Fruit fly (Drosophila melanogaster): Measurements from ENCODE around the gene amd.
A peak's percentile ranks its signal among the peaks of the same experiment; 100 is the strongest.

amd gene

DNA sequence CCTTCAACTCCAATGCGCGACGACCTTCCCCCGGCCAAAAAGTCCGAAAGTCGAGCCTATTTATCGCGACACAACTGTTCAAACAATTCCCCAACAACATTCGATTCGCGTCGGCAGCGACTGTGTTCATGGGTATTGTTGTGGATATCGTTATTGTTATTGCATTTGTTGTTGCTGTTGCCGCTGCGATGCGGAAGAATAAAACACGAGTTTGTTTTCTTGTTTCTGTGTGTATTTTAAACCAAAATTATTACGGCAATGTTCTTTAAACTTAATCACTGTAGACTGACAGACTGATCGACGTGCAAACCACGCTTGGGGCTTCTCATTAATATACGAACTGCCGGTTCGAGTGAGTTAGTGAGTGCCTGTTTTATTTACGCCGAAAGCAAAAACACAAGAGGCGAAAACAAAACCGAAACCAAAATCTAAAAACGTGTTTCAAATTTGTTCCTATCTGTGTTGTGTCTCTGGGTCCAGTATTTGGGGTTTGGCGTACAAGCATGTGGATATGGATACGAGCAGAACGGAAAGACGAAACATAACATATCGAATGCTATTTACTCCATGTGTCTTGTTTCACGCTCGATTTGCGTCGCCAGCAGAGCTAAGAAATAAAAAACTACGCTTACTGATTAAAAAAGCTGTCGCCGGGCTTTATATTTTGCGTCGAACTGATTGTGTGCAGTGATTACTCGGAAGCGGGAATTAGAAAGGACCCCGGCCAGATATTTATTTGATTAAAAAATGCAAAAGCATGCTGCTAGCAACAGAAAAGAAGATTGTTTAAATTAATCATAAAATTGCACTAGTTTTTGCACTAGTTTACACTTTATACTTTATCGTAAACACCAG lies 49.8 kb downstream of the amd start (continued):
- TF ChIP-seq eg (GFP tag; IDR thresholded peaks at IDR 0.05) (0 out of 3 replicates have a peak, but pooled peaks have one; percentile 5), Eip78C (GFP tag) (peak; percentile 33), achi (GFP tag; optimal IDR thresholded peaks at IDR 0.05) (no peak), CG6792 (GFP tag; optimal IDR thresholded peaks at IDR 0.05) (no peak), CG1621 (tag; optimal IDR thresholded peaks at IDR 0.05) (no peak), OdsH (GFP tag; optimal IDR thresholded peaks at IDR 0.05) (no peak), Sox14 (GFP tag; optimal IDR thresholded peaks at IDR 0.05) (no peak), Hr39 (GFP tag; optimal IDR thresholded peaks at IDR 0.05) (peak; percentile 32), topi (GFP tag; optimal IDR thresholded peaks at IDR 0.05) (no peak)

DNA sequence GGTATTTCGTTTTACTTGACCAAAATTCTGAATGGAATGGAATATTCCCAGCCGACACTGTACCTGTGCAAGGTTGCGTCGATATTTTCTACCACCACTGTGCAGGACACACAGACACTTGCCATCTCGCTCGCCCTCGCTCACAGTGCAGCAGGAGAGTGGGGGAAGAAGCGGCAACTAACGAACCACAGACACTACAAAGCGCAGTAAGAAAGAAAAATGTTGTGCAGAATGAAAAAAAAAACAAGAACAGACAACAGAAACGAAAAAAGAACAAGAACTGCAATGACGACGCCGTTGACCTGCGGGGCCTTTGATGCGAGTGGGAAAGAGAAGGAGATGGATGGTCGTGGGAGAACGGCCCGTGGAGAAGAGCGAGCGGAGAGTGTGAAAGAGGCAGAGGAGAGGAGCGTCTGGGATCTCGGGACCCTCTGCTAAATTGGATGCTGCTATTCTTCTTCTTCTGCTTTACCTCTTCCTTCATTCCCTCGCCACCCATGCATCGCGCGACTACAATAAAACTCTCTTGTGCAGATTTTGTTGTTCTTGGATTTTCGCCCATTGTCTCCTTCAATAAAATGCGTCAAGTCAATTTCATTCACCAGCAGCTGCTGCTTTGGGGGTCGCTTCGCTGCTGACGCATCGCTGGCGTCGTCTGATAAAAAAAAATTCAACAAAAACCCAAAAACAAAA lies 51.5 kb downstream of the amd start:
- TF ChIP-seq fkh (GFP tag; optimal IDR thresholded peaks at IDR 0.05) (no peak), Sox102F (GFP tag; optimal IDR thresholded peaks at IDR 0.05) (peak; percentile 61), CG6276 (GFP tag; optimal IDR thresholded peaks at IDR 0.05) (peak; percentile 65), ss (GFP tag; optimal IDR thresholded peaks at IDR 0.05) (peak; percentile 97 to 99), Blimp-1 (GFP tag; optimal IDR thresholded peaks at IDR 0.05) (peak; percentile 14), spab (GFP tag; optimal IDR thresholded peaks at IDR 0.05) (peak; percentile 89), fd59A (GFP tag; optimal IDR thresholded peaks at IDR 0.05) (peak; percentile 84), fd85E (GFP tag; optimal IDR thresholded peaks at IDR 0.05) (peak; percentile 12), CG11294 (GFP tag; IDR thresholded peaks at IDR 0.05) (no peak), CG16779 (tag; optimal IDR thresholded peaks at IDR 0.05) (peak; percentile 86), CG8119 (GFP tag; IDR thresholded peaks at IDR 0.05) (peak; percentile 76), vri (GFP tag; optimal IDR thresholded peaks at IDR 0.05) (peak; percentile 57), CG9139 (GFP tag; optimal IDR thresholded peaks at IDR 0.05) (peak; percentile 96), svp (GFP tag) (peak; percentile 96), Hr39 (GFP tag; optimal IDR thresholded peaks at IDR 0.05) (peak; percentile 35), CG6808 (GFP tag; optimal IDR thresholded peaks at IDR 0.05) (peak; percentile 96), CG6854 (GFP tag; optimal IDR thresholded peaks at IDR 0.05) (peak; percentile 92), CG6792 (GFP tag; optimal IDR thresholded peaks at IDR 0.05) (peak; percentile 49), Hr4 (GFP tag; optimal IDR thresholded peaks at IDR 0.05) (no peak), Hr38 (GFP tag; optimal IDR thresholded peaks at IDR 0.05) (no peak), acj6 (GFP tag; optimal IDR thresholded peaks at IDR 0.05) (peak; percentile 62), Sox15 (GFP tag; optimal IDR thresholded peaks at IDR 0.05) (no peak), cyc (GFP tag; optimal IDR thresholded peaks at IDR 0.05) (no peak), Lpt (GFP tag; optimal IDR thresholded peaks at IDR 0.05) (peak; percentile 92), Met (GFP tag; optimal IDR thresholded peaks at IDR 0.05) (peak; percentile 58), CG10669 (GFP tag; optimal IDR thresholded peaks at IDR 0.05) (peak; percentile 82), Gug (GFP tag; IDR thresholded peaks at IDR 0.05) (no peak), CG32006 (GFP tag; optimal IDR thresholded peaks at IDR 0.05) (peak; percentile 55), Eip75B (GFP tag; optimal IDR thresholded peaks at IDR 0.05) (peak; percentile 88), CG34406 (GFP tag; optimal IDR thresholded peaks at IDR 0.05) (peak; percentile 59), CG8632 (GFP tag; optimal IDR thresholded peaks at IDR 0.05) (peak; percentile 71), dsx (GFP tag; optimal IDR thresholded peaks at IDR 0.05; ENCODE audit: poor library complexity, severe bottlenecking) (peak; percentile 76), CG4318 (GFP tag; optimal IDR thresholded peaks at IDR 0.05) (no peak), CG11762 (GFP tag; optimal IDR thresholded peaks at IDR 0.05; ENCODE audit: insufficient read depth) (peak; percentile 34), pdm3 (GFP tag; optimal IDR thresholded peaks at IDR 0.05) (peak; percentile 38), lz (GFP tag; optimal IDR thresholded peaks at IDR 0.05) (peak; percentile 30), CG15336 (GFP tag; IDR thresholded peaks at IDR 0.05) (peak; percentile 46), Ets96B (tag; optimal IDR thresholded peaks at IDR 0.05) (peak; percentile 73), dac (GFP tag; optimal IDR thresholded peaks at IDR 0.05) (no peak), eg (GFP tag; IDR thresholded peaks at IDR 0.05) (peak; percentile 63; the same call in 1 of the 3 replicates), esn (GFP tag; optimal IDR thresholded peaks at IDR 0.05) (peak; percentile 65)
